Worm (Caenorhabditis elegans) whole organism, L4 larva: ENCODE measurements around the gene hpo-18.

ENCODE experiments used
- F10B5.3 ChIP-seq: sonication (generic microtip); optimal IDR thresholded peaks from 2 replicates; lab custom pipeline; 2016; ENCODE audit warnings: mild to moderate bottlenecking, missing genetic modification characterization, missing compliant biosample characterization
- F49E8.2 ChIP-seq: sonication (generic microtip); optimal IDR thresholded peaks from 2 replicates; lab custom pipeline; 2016; ENCODE audit warnings: missing compliant biosample characterization, mild to moderate bottlenecking, missing genetic modification characterization, borderline replicate concordance
- aha-1 ChIP-seq: fragments of 150-350 bp; peaks from one replicate; lab custom pipeline; 2014; ENCODE audit warnings: missing biosample characterization, missing genetic modification characterization
- ceh-20 ChIP-seq: fragments of 200-800 bp; sonication (Bioruptor generic); IDR thresholded peaks from 2 replicates; pipeline ENCODE4 v1.3.6; 2022; ENCODE audit warnings: missing genetic modification reagents, missing genetic modification characterization, missing compliant biosample characterization
- ceh-44 ChIP-seq: fragments of 200-800 bp; sonication (Bioruptor generic); IDR thresholded peaks from 2 replicates; pipeline ENCODE4 v1.3.6; 2022; ENCODE audit warnings: missing genetic modification reagents, missing genetic modification characterization, missing compliant biosample characterization
- ceh-62 ChIP-seq: sonication (generic microtip); optimal IDR thresholded peaks from 2 replicates; lab custom pipeline; 2017; ENCODE audit warnings: missing biosample characterization, missing genetic modification characterization
- ces-1 ChIP-seq: fragments of 150-350 bp; sonication (generic microtip); optimal IDR thresholded peaks from 4 replicates; lab custom pipeline; 2014; ENCODE audit warnings: missing biosample characterization, missing genetic modification reagents, missing genetic modification characterization
- cey-2 ChIP-seq: sonication (generic microtip); optimal IDR thresholded peaks from 3 replicates; lab custom pipeline; 2017; ENCODE audit warnings: missing genetic modification characterization, mild to moderate bottlenecking, missing compliant biosample characterization, antibody characterized with exemption, borderline replicate concordance; ENCODE audit not compliant: insufficient read depth
- daf-16 ChIP-seq, 3 experiments: sonication (generic microtip); optimal IDR thresholded peaks; 2 replicates each; lab custom pipeline; 2016 to 2017; ENCODE audit warnings: missing genetic modification characterization in 3 of 3, missing genetic modification reagents in 3 of 3, mild to moderate bottlenecking in 2 of 3, missing compliant biosample characterization in 2 of 3, missing biosample characterization in 1 of 3, moderate library complexity in 1 of 3
- daf-8 ChIP-seq: fragments of 200-800 bp; sonication (Bioruptor generic); IDR thresholded peaks from 2 replicates; pipeline ENCODE4 v1.3.6; 2022; ENCODE audit warnings: missing genetic modification characterization, missing compliant biosample characterization
- dmd-6 ChIP-seq: fragments of 200-800 bp; sonication (Bioruptor generic); IDR thresholded peaks from 2 replicates; pipeline ENCODE4 v1.3.6; 2022; ENCODE audit warnings: missing genetic modification reagents, missing genetic modification characterization, missing compliant biosample characterization
- dpl-1 ChIP-seq: fragments of 150-350 bp; optimal IDR thresholded peaks from 2 replicates; lab custom pipeline; 2014; ENCODE audit warnings: missing biosample characterization, missing genetic modification reagents, missing genetic modification characterization
- duxl-1 ChIP-seq: sonication (generic microtip); optimal IDR thresholded peaks from 2 replicates; lab custom pipeline; 2016; ENCODE audit warnings: mild to moderate bottlenecking, missing genetic modification characterization, moderate library complexity, missing compliant biosample characterization; ENCODE audit not compliant: poor library complexity
- egl-27 ChIP-seq: sonication (generic microtip); optimal IDR thresholded peaks from 3 replicates; lab custom pipeline; 2017; ENCODE audit warnings: missing biosample characterization, missing genetic modification reagents, missing genetic modification characterization
- fkh-10 ChIP-seq: fragments of 150-350 bp; optimal IDR thresholded peaks from 2 replicates; lab custom pipeline; 2014; ENCODE audit warnings: missing biosample characterization, missing genetic modification reagents, missing genetic modification characterization
- fos-1 ChIP-seq: fragments of 150-350 bp; optimal IDR thresholded peaks from 2 replicates; lab custom pipeline; 2014; ENCODE audit warnings: missing biosample characterization, missing genetic modification characterization
- hif-1 ChIP-seq, 2 experiments: sonication (generic microtip); optimal IDR thresholded peaks; 2 replicates each; lab custom pipeline; 2016 to 2017; ENCODE audit warnings: missing compliant biosample characterization in 2 of 2, missing genetic modification characterization in 2 of 2, missing genetic modification reagents in 2 of 2, missing genotype in 2 of 2, mild to moderate bottlenecking in 1 of 2
- hlh-11 ChIP-seq: fragments of 200-800 bp; sonication (Bioruptor generic); optimal IDR thresholded peaks from 2 replicates; lab custom pipeline; 2018; ENCODE audit warnings: mild to moderate bottlenecking, missing genetic modification characterization, missing compliant biosample characterization
- hlh-30 ChIP-seq: sonication (generic microtip); optimal IDR thresholded peaks from 2 replicates; lab custom pipeline; 2017; ENCODE audit warnings: antibody characterized with exemption, mild to moderate bottlenecking, missing genetic modification characterization, missing compliant biosample characterization; ENCODE audit not compliant: insufficient read depth
- hmg-1.1 ChIP-seq: fragments of 200-800 bp; sonication (Bioruptor generic); IDR thresholded peaks from 2 replicates; pipeline ENCODE4 v1.3.6; 2022; ENCODE audit warnings: missing genetic modification reagents, missing genetic modification characterization, missing compliant biosample characterization
- lim-7 ChIP-seq: fragments of 200-800 bp; sonication (Bioruptor generic); IDR thresholded peaks from 2 replicates; pipeline ENCODE4 v1.3.6; 2022; ENCODE audit warnings: missing genetic modification characterization, missing compliant biosample characterization
- lin-38 ChIP-seq: fragments of 200-800 bp; sonication (Bioruptor generic); IDR thresholded peaks from 2 replicates; pipeline ENCODE4 v1.3.6; 2022; ENCODE audit warnings: missing genetic modification reagents, missing genetic modification characterization, missing compliant biosample characterization
- lsy-2 ChIP-seq, 2 experiments: fragments of 150-350 bp in 1 of 2; sonication (generic microtip) in 1 of 2; optimal IDR thresholded peaks; 2 replicates each; lab custom pipeline; 2014 to 2017; ENCODE audit warnings: missing biosample characterization in 2 of 2, missing genetic modification characterization in 2 of 2
- madf-9 ChIP-seq: fragments of 200-800 bp; sonication (Bioruptor generic); conservative IDR thresholded peaks from 2 replicates; pipeline ENCODE4 v1.3.6; 2022; ENCODE audit warnings: missing genetic modification reagents, missing genetic modification characterization, missing compliant biosample characterization
- mdt-29 ChIP-seq: fragments of 200-800 bp; sonication (Bioruptor generic); IDR thresholded peaks from 2 replicates; pipeline ENCODE4 v1.3.6; 2022; ENCODE audit warnings: missing genetic modification reagents, missing genetic modification characterization, missing compliant biosample characterization
- mep-1 ChIP-seq: fragments of 150-350 bp; sonication (generic microtip); optimal IDR thresholded peaks from 3 replicates; lab custom pipeline; 2014; ENCODE audit warnings: missing biosample characterization, missing genetic modification characterization
- mxl-2 ChIP-seq: fragments of 200-800 bp; sonication (Bioruptor generic); conservative IDR thresholded peaks from 2 replicates; pipeline ENCODE4 v1.3.6; 2022; ENCODE audit warnings: missing genetic modification reagents, missing genetic modification characterization, missing compliant biosample characterization
- nhr-10 ChIP-seq: fragments of 150-350 bp; optimal IDR thresholded peaks from 2 replicates; lab custom pipeline; 2014; ENCODE audit warnings: missing biosample characterization, missing genetic modification characterization
- nhr-11 ChIP-seq: fragments of 150-350 bp; optimal IDR thresholded peaks from 2 replicates; lab custom pipeline; 2014; ENCODE audit warnings: missing biosample characterization, missing genetic modification characterization
- nhr-25 ChIP-seq: sonication (generic microtip); optimal IDR thresholded peaks from 2 replicates; lab custom pipeline; 2017; ENCODE audit warnings: missing genetic modification characterization, mild to moderate bottlenecking, missing compliant biosample characterization, antibody characterized with exemption, moderate library complexity, borderline replicate concordance; ENCODE audit not compliant: insufficient read depth
- nhr-28 ChIP-seq: fragments of 150-350 bp; optimal IDR thresholded peaks from 2 replicates; lab custom pipeline; 2014; ENCODE audit warnings: missing biosample characterization, missing genetic modification characterization
- nhr-42 ChIP-seq: fragments of 200-800 bp; sonication (Bioruptor generic); IDR thresholded peaks from 2 replicates; pipeline ENCODE4 v1.3.6; 2022; ENCODE audit warnings: missing genetic modification characterization, missing compliant biosample characterization
- rbr-2 ChIP-seq: sonication (generic microtip); optimal IDR thresholded peaks from 2 replicates; lab custom pipeline; 2016; ENCODE audit warnings: missing genotype, missing genetic modification characterization, missing compliant biosample characterization
- snpc-1.2 ChIP-seq: fragments of 200-800 bp; sonication (Bioruptor generic); IDR thresholded peaks from 2 replicates; pipeline ENCODE4 v1.3.6; 2022; ENCODE audit warnings: missing genetic modification reagents, missing genetic modification characterization, missing compliant biosample characterization
- spr-1 ChIP-seq: sonication (generic microtip); optimal IDR thresholded peaks from 2 replicates; lab custom pipeline; 2016; ENCODE audit warnings: mild to moderate bottlenecking, missing genetic modification characterization, missing compliant biosample characterization
- unc-130 ChIP-seq: sonication (generic microtip); optimal IDR thresholded peaks from 2 replicates; lab custom pipeline; 2016; ENCODE audit warnings: missing genetic modification reagents, missing genetic modification characterization, missing compliant biosample characterization
- unc-62 ChIP-seq, 3 experiments: fragments of 150-350 bp in 1 of 3; sonication (generic microtip); optimal IDR thresholded peaks in 2 of 3; peaks in 1 of 3; 1 replicate in 1 of 3; 2 replicates in 2 of 3; lab custom pipeline; 2014 to 2017; ENCODE audit warnings: missing biosample characterization in 3 of 3, missing genetic modification characterization in 3 of 3, missing genetic modification reagents in 3 of 3, missing genotype in 1 of 3
- zag-1 ChIP-seq: fragments of 150-350 bp; optimal IDR thresholded peaks from 2 replicates; lab custom pipeline; 2014; ENCODE audit warnings: missing biosample characterization, missing genetic modification characterization
- zip-2 ChIP-seq: fragments of 150-350 bp; optimal IDR thresholded peaks from 2 replicates; lab custom pipeline; 2014; ENCODE audit warnings: missing biosample characterization, missing genetic modification characterization
- ztf-11 ChIP-seq: fragments of 150-350 bp; optimal IDR thresholded peaks from 2 replicates; lab custom pipeline; 2014; ENCODE audit warnings: missing biosample characterization, missing genetic modification characterization

The hpo-18 gene

ce11 chrV:4360018-4360417, 13.8 kb upstream of the hpo-18 start:
- TF ChIP-seq daf-16 (GFP tag; optimal IDR thresholded peaks at IDR 0.05; lab: Kevin White, UChicago) (no peak), daf-16 (tag; optimal IDR thresholded peaks at IDR 0.05; lab: Kevin White, UChicago) (no peak), dpl-1 (GFP tag; lab: Kevin White, UChicago) (no peak), dmd-6 (GFP tag; lab: Robert Waterston, UW) (peak; percentile 20; the same call in 1 of the 2 replicates), unc-62 (GFP tag; optimal IDR thresholded peaks at IDR 0.05 in 1 of 2; lab: Kevin White, UChicago) (peak in 1 of 2 experiments; percentile 88), unc-62 (tag; optimal IDR thresholded peaks at IDR 0.05; lab: Kevin White, UChicago) (no peak)
- TF ChIP-seq, all 104 proteins: peak for 2

ce11 chrV:4359127-4359526, 12.9 kb upstream of the hpo-18 start:
- TF ChIP-seq unc-62 (GFP tag; optimal IDR thresholded peaks at IDR 0.05 in 1 of 2; lab: Kevin White, UChicago) (peak in 1 of 2 experiments; percentile 5), unc-62 (tag; optimal IDR thresholded peaks at IDR 0.05; lab: Kevin White, UChicago) (no peak), snpc-1.2 (GFP tag; lab: Robert Waterston, UW) (no peak)

ce11 chrV:4357369-4357768, 11.1 kb upstream of the hpo-18 start:
- TF ChIP-seq ces-1 (GFP tag; lab: Kevin White, UChicago) (peak; percentile 56), nhr-11 (tag; lab: Kevin White, UChicago) (no peak), lsy-2 (tag; optimal IDR thresholded peaks at IDR 0.05; lab: Kevin White, UChicago) (peak in 1 of 2 experiments; percentile 39)

- no peak for TF ChIP-seq hmg-1.1 (GFP tag; lab: Robert Waterston, UW)
- TF ChIP-seq snpc-1.2 (GFP tag; lab: Robert Waterston, UW), result no peak
- no peak for TF ChIP-seq rbr-2 (tag; lab: Kevin White, UChicago)
- no peak for TF ChIP-seq daf-8 (GFP tag; lab: Robert Waterston, UW)
Measured at ce11 chrV:4356047-4356612, 9.9 kb upstream of the hpo-18 start.

ce11 chrV:4346799-4347198, 574 bp upstream of the hpo-18 start, which contains the start of gene mcm-7:
TSS of gene mcm-7 (plus strand) at chrV:4347166.
- TF ChIP-seq egl-27 (tag; lab: Kevin White, UChicago) (no peak), mdt-29 (GFP tag; lab: Robert Waterston, UW) (no peak), nhr-28 (tag; lab: Kevin White, UChicago) (peak; percentile 23), cey-2 (tag; lab: Kevin White, UChicago) (no peak), dmd-6 (GFP tag; lab: Robert Waterston, UW) (peak; percentile 25), mep-1 (tag; lab: Kevin White, UChicago) (peak; percentile 71), lim-7 (GFP tag; lab: Robert Waterston, UW) (no peak), hlh-11 (tag; lab: Kevin White, UChicago) (peak; percentile 42), mxl-2 (GFP tag; lab: Robert Waterston, UW) (no peak), madf-9 (GFP tag; lab: Robert Waterston, UW) (no peak), hmg-1.1 (GFP tag; lab: Robert Waterston, UW) (peak; percentile 39; the same call in 1 of the 2 replicates), zip-2 (tag; lab: Kevin White, UChicago) (peak; percentile 8), lin-38 (GFP tag; lab: Robert Waterston, UW) (peak; percentile 68), dpl-1 (GFP tag; lab: Kevin White, UChicago) (peak; percentile 93), nhr-25 (tag; lab: Kevin White, UChicago) (no peak), ztf-11 (tag; lab: Kevin White, UChicago) (no peak), ceh-62 (tag; lab: Kevin White, UChicago) (no peak), fos-1 (tag; lab: Kevin White, UChicago) (no peak), F10B5.3 (tag; lab: Kevin White, UChicago) (no peak), nhr-10 (tag; lab: Kevin White, UChicago) (no peak), duxl-1 (tag; lab: Kevin White, UChicago) (no peak), hif-1 (tag; optimal IDR thresholded peaks at IDR 0.05; lab: Kevin White, UChicago) (peak in 1 of 2 experiments; percentile 30), fkh-10 (no peak), ceh-44 (no peak), unc-130 (GFP tag; lab: Kevin White, UChicago) (peak; percentile 22), lsy-2 (tag; optimal IDR thresholded peaks at IDR 0.05; lab: Kevin White, UChicago) (peak in 1 of 2 experiments; percentile 78), nhr-42 (no peak), F49E8.2 (tag; lab: Kevin White, UChicago) (no peak), aha-1 (tag; lab: Kevin White, UChicago) (peak; percentile 68), ceh-20 (no peak), spr-1 (tag; lab: Kevin White, UChicago) (no peak), zag-1 (no peak), hlh-30 (tag; lab: Kevin White, UChicago) (no peak)
